Worm (Caenorhabditis elegans): Measurements from ENCODE around the gene str-109.

- no peak for TF ChIP-seq nhr-237 (tag; optimal IDR thresholded peaks at IDR 0.05)
- no peak for TF ChIP-seq snpc-4 (tag; optimal IDR thresholded peaks at IDR 0.05)
- no peak for TF ChIP-seq eor-1 (tag; optimal IDR thresholded peaks at IDR 0.05)
- TF ChIP-seq ama-1 (optimal IDR thresholded peaks at IDR 0.05) = no peak
- no peak for TF ChIP-seq unc-62 (GFP tag; optimal IDR thresholded peaks at IDR 0.05)
- no peak for TF ChIP-seq unc-39 (tag; optimal IDR thresholded peaks at IDR 0.05)
These were observed 3.6 kb downstream of the str-109 start, which contains the start of gene str-99 for ce11 chrV:16158391-16158790.
